Worm (Caenorhabditis elegans) whole organism, L4 larva: ENCODE data around the gene spp-28.

Experiments used
- D1046.2 ChIP-seq: fragments of 200-800 bp; sonication (Bioruptor generic); IDR thresholded peaks from 2 replicates; pipeline ENCODE4 v1.3.6; 2022; ENCODE audit warnings: missing genetic modification characterization, missing compliant biosample characterization
- F10B5.3 ChIP-seq: sonication (generic microtip); optimal IDR thresholded peaks from 2 replicates; lab custom pipeline; 2016; ENCODE audit warnings: mild to moderate bottlenecking, missing genetic modification characterization, missing compliant biosample characterization
- F49E8.2 ChIP-seq: sonication (generic microtip); optimal IDR thresholded peaks from 2 replicates; lab custom pipeline; 2016; ENCODE audit warnings: missing compliant biosample characterization, mild to moderate bottlenecking, missing genetic modification characterization, borderline replicate concordance
- R02D3.7 ChIP-seq: fragments of 150-350 bp; sonication (generic microtip); optimal IDR thresholded peaks from 3 replicates; lab custom pipeline; 2014; ENCODE audit warnings: missing biosample characterization, missing genetic modification characterization
- T20F7.1 ChIP-seq: fragments of 200-800 bp; sonication (Bioruptor generic); optimal IDR thresholded peaks from 2 replicates; lab custom pipeline; 2018; ENCODE audit warnings: mild to moderate bottlenecking, missing genetic modification characterization, missing compliant biosample characterization
- Y48G9A.11 ChIP-seq: fragments of 200-800 bp; sonication (Bioruptor generic); IDR thresholded peaks from 2 replicates; pipeline ENCODE4 v1.3.6; 2022; ENCODE audit warnings: missing genetic modification reagents, missing genetic modification characterization, missing compliant biosample characterization
- Y5F2A.4 ChIP-seq: fragments of 200-800 bp; sonication (Bioruptor generic); optimal IDR thresholded peaks from 2 replicates; lab custom pipeline; 2018; ENCODE audit warnings: mild to moderate bottlenecking, missing genetic modification characterization, missing compliant biosample characterization
- Y75B8A.6 ChIP-seq: fragments of 200-800 bp; sonication (Bioruptor generic); IDR thresholded peaks from 2 replicates; pipeline ENCODE4 v1.3.6; 2022; ENCODE audit warnings: missing genetic modification reagents, missing genetic modification characterization, missing compliant biosample characterization
- ZK337.2 ChIP-seq: fragments of 200-800 bp; sonication (Bioruptor generic); IDR thresholded peaks from 2 replicates; pipeline ENCODE4 v1.3.6; 2022; ENCODE audit warnings: missing genetic modification reagents, missing genetic modification characterization, missing compliant biosample characterization
- ZK546.5 ChIP-seq, 2 experiments: sonication (generic microtip); optimal IDR thresholded peaks; 2 replicates each; lab custom pipeline; 2017; ENCODE audit warnings: missing biosample characterization in 2 of 2, missing genetic modification characterization in 2 of 2
- aha-1 ChIP-seq: fragments of 150-350 bp; peaks from one replicate; lab custom pipeline; 2014; ENCODE audit warnings: missing biosample characterization, missing genetic modification characterization
- aly-2 ChIP-seq: sonication (generic microtip); optimal IDR thresholded peaks from 2 replicates; lab custom pipeline; 2018; ENCODE audit warnings: missing biosample characterization, missing genetic modification characterization
- attf-4 ChIP-seq: sonication (generic microtip); optimal IDR thresholded peaks from 3 replicates; lab custom pipeline; 2017; ENCODE audit warnings: missing biosample characterization, missing genetic modification characterization
- ceh-62 ChIP-seq: sonication (generic microtip); optimal IDR thresholded peaks from 2 replicates; lab custom pipeline; 2017; ENCODE audit warnings: missing biosample characterization, missing genetic modification characterization
- daf-16 ChIP-seq, 3 experiments: sonication (generic microtip); optimal IDR thresholded peaks; 2 replicates each; lab custom pipeline; 2016 to 2017; ENCODE audit warnings: missing genetic modification characterization in 3 of 3, missing genetic modification reagents in 3 of 3, mild to moderate bottlenecking in 2 of 3, missing compliant biosample characterization in 2 of 3, missing biosample characterization in 1 of 3, moderate library complexity in 1 of 3
- dmd-6 ChIP-seq: fragments of 200-800 bp; sonication (Bioruptor generic); IDR thresholded peaks from 2 replicates; pipeline ENCODE4 v1.3.6; 2022; ENCODE audit warnings: missing genetic modification reagents, missing genetic modification characterization, missing compliant biosample characterization
- dpl-1 ChIP-seq: fragments of 150-350 bp; optimal IDR thresholded peaks from 2 replicates; lab custom pipeline; 2014; ENCODE audit warnings: missing biosample characterization, missing genetic modification reagents, missing genetic modification characterization
- dve-1 ChIP-seq: sonication (generic microtip); optimal IDR thresholded peaks from 2 replicates; lab custom pipeline; 2017; ENCODE audit warnings: antibody characterized with exemption, mild to moderate bottlenecking, missing genetic modification characterization, missing compliant biosample characterization; ENCODE audit not compliant: insufficient read depth
- fkh-10 ChIP-seq: fragments of 150-350 bp; optimal IDR thresholded peaks from 2 replicates; lab custom pipeline; 2014; ENCODE audit warnings: missing biosample characterization, missing genetic modification reagents, missing genetic modification characterization
- fos-1 ChIP-seq: fragments of 150-350 bp; optimal IDR thresholded peaks from 2 replicates; lab custom pipeline; 2014; ENCODE audit warnings: missing biosample characterization, missing genetic modification characterization
- hif-1 ChIP-seq, 2 experiments: sonication (generic microtip); optimal IDR thresholded peaks; 2 replicates each; lab custom pipeline; 2016 to 2017; ENCODE audit warnings: missing compliant biosample characterization in 2 of 2, missing genetic modification characterization in 2 of 2, missing genetic modification reagents in 2 of 2, missing genotype in 2 of 2, mild to moderate bottlenecking in 1 of 2
- hlh-30 ChIP-seq: sonication (generic microtip); optimal IDR thresholded peaks from 2 replicates; lab custom pipeline; 2017; ENCODE audit warnings: antibody characterized with exemption, mild to moderate bottlenecking, missing genetic modification characterization, missing compliant biosample characterization; ENCODE audit not compliant: insufficient read depth
- hmg-1.1 ChIP-seq: fragments of 200-800 bp; sonication (Bioruptor generic); IDR thresholded peaks from 2 replicates; pipeline ENCODE4 v1.3.6; 2022; ENCODE audit warnings: missing genetic modification reagents, missing genetic modification characterization, missing compliant biosample characterization
- lin-15B ChIP-seq: fragments of 150-350 bp; sonication (generic microtip); optimal IDR thresholded peaks from 3 replicates; lab custom pipeline; 2014; ENCODE audit warnings: missing biosample characterization, missing genetic modification characterization
- lin-39 ChIP-seq: fragments of 150-350 bp; optimal IDR thresholded peaks from 2 replicates; lab custom pipeline; 2014; ENCODE audit warnings: missing biosample characterization, missing genetic modification reagents, missing genetic modification characterization
- lsy-2 ChIP-seq, 2 experiments: fragments of 150-350 bp in 1 of 2; sonication (generic microtip) in 1 of 2; optimal IDR thresholded peaks; 2 replicates each; lab custom pipeline; 2014 to 2017; ENCODE audit warnings: missing biosample characterization in 2 of 2, missing genetic modification characterization in 2 of 2
- mep-1 ChIP-seq: fragments of 150-350 bp; sonication (generic microtip); optimal IDR thresholded peaks from 3 replicates; lab custom pipeline; 2014; ENCODE audit warnings: missing biosample characterization, missing genetic modification characterization
- mes-2 ChIP-seq: sonication (generic microtip); optimal IDR thresholded peaks from 2 replicates; lab custom pipeline; 2016; ENCODE audit warnings: missing genotype, mild to moderate bottlenecking, missing genetic modification characterization, missing compliant biosample characterization; ENCODE audit not compliant: poor library complexity, severe bottlenecking
- mxl-3 ChIP-seq: fragments of 200-800 bp; sonication (Bioruptor generic); optimal IDR thresholded peaks from 2 replicates; lab custom pipeline; 2018; ENCODE audit warnings: mild to moderate bottlenecking, missing genetic modification characterization, missing compliant biosample characterization
- nhr-10 ChIP-seq: fragments of 150-350 bp; optimal IDR thresholded peaks from 2 replicates; lab custom pipeline; 2014; ENCODE audit warnings: missing biosample characterization, missing genetic modification characterization
- nhr-11 ChIP-seq: fragments of 150-350 bp; optimal IDR thresholded peaks from 2 replicates; lab custom pipeline; 2014; ENCODE audit warnings: missing biosample characterization, missing genetic modification characterization
- nhr-28 ChIP-seq: fragments of 150-350 bp; optimal IDR thresholded peaks from 2 replicates; lab custom pipeline; 2014; ENCODE audit warnings: missing biosample characterization, missing genetic modification characterization
- nhr-48 ChIP-seq: sonication (generic microtip); optimal IDR thresholded peaks from 2 replicates; lab custom pipeline; 2016; ENCODE audit warnings: mild to moderate bottlenecking, missing genetic modification characterization, missing compliant biosample characterization
- nhr-77 ChIP-seq: fragments of 150-350 bp; optimal IDR thresholded peaks from 2 replicates; lab custom pipeline; 2014; ENCODE audit warnings: missing biosample characterization, missing genetic modification characterization
- rbr-2 ChIP-seq: sonication (generic microtip); optimal IDR thresholded peaks from 2 replicates; lab custom pipeline; 2016; ENCODE audit warnings: missing genotype, missing genetic modification characterization, missing compliant biosample characterization
- sdz-12 ChIP-seq: fragments of 200-800 bp; sonication (Bioruptor generic); optimal IDR thresholded peaks from 2 replicates; lab custom pipeline; 2018; ENCODE audit warnings: mild to moderate bottlenecking, missing genetic modification characterization, missing compliant biosample characterization
- snpc-1.2 ChIP-seq: fragments of 200-800 bp; sonication (Bioruptor generic); IDR thresholded peaks from 2 replicates; pipeline ENCODE4 v1.3.6; 2022; ENCODE audit warnings: missing genetic modification reagents, missing genetic modification characterization, missing compliant biosample characterization
- spr-1 ChIP-seq: sonication (generic microtip); optimal IDR thresholded peaks from 2 replicates; lab custom pipeline; 2016; ENCODE audit warnings: mild to moderate bottlenecking, missing genetic modification characterization, missing compliant biosample characterization
- unc-130 ChIP-seq: sonication (generic microtip); optimal IDR thresholded peaks from 2 replicates; lab custom pipeline; 2016; ENCODE audit warnings: missing genetic modification reagents, missing genetic modification characterization, missing compliant biosample characterization
- zfp-2 ChIP-seq: sonication (generic microtip); optimal IDR thresholded peaks from 2 replicates; lab custom pipeline; 2016; ENCODE audit warnings: mild to moderate bottlenecking, missing genetic modification characterization, missing compliant biosample characterization
- zfp-3 ChIP-seq: fragments of 200-800 bp; sonication (Bioruptor generic); conservative IDR thresholded peaks from 2 replicates; pipeline ENCODE4 v1.3.6; 2022; ENCODE audit warnings: missing genetic modification reagents, missing genetic modification characterization, missing compliant biosample characterization
- zip-11 ChIP-seq: fragments of 200-800 bp; sonication (Bioruptor generic); IDR thresholded peaks from 2 replicates; pipeline ENCODE4 v1.3.6; 2022; ENCODE audit warnings: missing genetic modification characterization, missing compliant biosample characterization
- zip-2 ChIP-seq: fragments of 150-350 bp; optimal IDR thresholded peaks from 2 replicates; lab custom pipeline; 2014; ENCODE audit warnings: missing biosample characterization, missing genetic modification characterization
- ztf-11 ChIP-seq: fragments of 150-350 bp; optimal IDR thresholded peaks from 2 replicates; lab custom pipeline; 2014; ENCODE audit warnings: missing biosample characterization, missing genetic modification characterization

spp-28 gene

ce11 chrIII:4204964-4205363 is 14.8 kb upstream of the spp-28 start:
- TF ChIP-seq aha-1 (peak; percentile 94), D1046.2 (GFP tag; lab: Robert Waterston, UW) (no peak)
- TF ChIP-seq, all 104 proteins: peak for 1

ce11 chrIII:4204072-4204471 is 13.9 kb upstream of the spp-28 start, which contains the start of the genes pelo-1 and R74.7:
Gene pelo-1 (minus strand): TSS chrIII:4204222.
Gene R74.7 (plus strand): TSS chrIII:4204429.
- TF ChIP-seq R02D3.7 (tag; lab: Kevin White, UChicago) (peak; percentile 69), daf-16 (GFP tag; optimal IDR thresholded peaks at IDR 0.05; lab: Kevin White, UChicago) (no peak), daf-16 (tag; optimal IDR thresholded peaks at IDR 0.05; lab: Kevin White, UChicago) (peak; percentile 21), zip-2 (tag; lab: Kevin White, UChicago) (peak; percentile 2), lsy-2 (tag; optimal IDR thresholded peaks at IDR 0.05; lab: Kevin White, UChicago) (peak in 1 of 2 experiments; percentile 65), nhr-77 (tag; lab: Kevin White, UChicago) (peak; percentile 11), hlh-30 (no peak), Y48G9A.11 (GFP tag; lab: Robert Waterston, UW) (peak; percentile 61), sdz-12 (GFP tag; lab: Kevin White, UChicago) (no peak), T20F7.1 (peak; percentile 95), zfp-2 (tag; lab: Kevin White, UChicago) (no peak), mes-2 (tag; lab: Kevin White, UChicago) (peak; percentile 33), ZK337.2 (no peak), zip-11 (GFP tag; lab: Robert Waterston, UW) (no peak), nhr-28 (tag; lab: Kevin White, UChicago) (no peak)

ce11 chrIII:4196988-4197384 is 6.8 kb upstream of the spp-28 start, which contains the start of gene asd-1:
Gene asd-1 (plus strand): TSS chrIII:4197285.
- no peak for TF ChIP-seq attf-4 (tag; lab: Kevin White, UChicago)
- no peak for TF ChIP-seq zfp-2 (tag; lab: Kevin White, UChicago)

ce11 chrIII:4196301-4196987 is 6.3 kb upstream of the spp-28 start:
- TF ChIP-seq lin-15B (tag; lab: Kevin White, UChicago): no peak
- TF ChIP-seq F10B5.3 (tag; lab: Kevin White, UChicago): no peak
- TF ChIP-seq mxl-3 (GFP tag; lab: Kevin White, UChicago): peak; percentile 38
- TF ChIP-seq fos-1: no peak
- no peak for TF ChIP-seq lin-39 (tag; lab: Kevin White, UChicago)
- TF ChIP-seq mep-1 (tag; lab: Kevin White, UChicago): peak; percentile 65
- TF ChIP-seq Y5F2A.4: no peak
- TF ChIP-seq hif-1 (tag; optimal IDR thresholded peaks at IDR 0.05; lab: Kevin White, UChicago): peak in 1 of 2 experiments; percentile 67
- no peak for TF ChIP-seq ceh-62 (tag; lab: Kevin White, UChicago)
- TF ChIP-seq zfp-3 (GFP tag; lab: Robert Waterston, UW): no peak
- TF ChIP-seq spr-1 (tag; lab: Kevin White, UChicago): no peak
- TF ChIP-seq nhr-10 (tag; lab: Kevin White, UChicago): no peak
- TF ChIP-seq F49E8.2 (tag; lab: Kevin White, UChicago): no peak
- TF ChIP-seq aly-2: no peak
- TF ChIP-seq ZK546.5 (tag; optimal IDR thresholded peaks at IDR 0.05; lab: Kevin White, UChicago): no peak
- TF ChIP-seq hmg-1.1 (GFP tag; lab: Robert Waterston, UW): peak; percentile 68
- no peak for TF ChIP-seq zip-2 (tag; lab: Kevin White, UChicago)
- no peak for TF ChIP-seq snpc-1.2 (GFP tag; lab: Robert Waterston, UW)
- TF ChIP-seq nhr-11 (tag; lab: Kevin White, UChicago): no peak
- TF ChIP-seq nhr-48: no peak
- TF ChIP-seq unc-130 (GFP tag; lab: Kevin White, UChicago): peak; percentile 45
- no peak for TF ChIP-seq R02D3.7 (tag; lab: Kevin White, UChicago)
- 0 out of 2 replicates have a peak, but pooled peaks have one; percentile 9 for TF ChIP-seq dmd-6 (GFP tag; lab: Robert Waterston, UW)
- TF ChIP-seq Y75B8A.6: no peak
- TF ChIP-seq rbr-2: peak; percentile 45
- TF ChIP-seq dpl-1 (GFP tag; lab: Kevin White, UChicago): peak; percentile 42
- TF ChIP-seq hlh-30: peak; percentile 95
- TF ChIP-seq dve-1 (tag; lab: Kevin White, UChicago): no peak
- TF ChIP-seq fkh-10: peak; percentile 12
- no peak for TF ChIP-seq ztf-11 (tag; lab: Kevin White, UChicago)
- TF ChIP-seq zip-11 (GFP tag; lab: Robert Waterston, UW): no peak
